Fruit fly (Drosophila melanogaster): ENCODE measurements around the gene side-VII.

Gene side-VII

DNA sequence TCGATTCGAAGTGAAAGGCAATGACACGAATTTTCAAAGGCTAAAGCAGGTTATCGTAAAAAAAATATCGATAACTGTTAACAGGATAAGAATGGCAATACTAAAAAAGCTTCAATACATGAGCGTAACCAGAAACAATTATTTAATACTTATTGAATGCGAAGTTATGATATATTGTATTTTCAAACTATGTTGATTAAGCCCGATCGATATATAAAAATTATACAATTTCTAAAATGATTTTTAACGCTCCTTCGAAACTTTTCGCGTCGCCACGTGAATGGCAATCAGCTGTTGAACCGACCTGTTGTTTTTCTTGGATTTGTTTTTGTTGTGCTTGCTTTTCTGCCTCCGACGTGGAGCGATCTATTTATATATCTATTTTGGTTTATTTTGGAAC lies 16.4 kb upstream of the side-VII start, which contains the start of the genes Alg12 and Rpt3R:
TSS of gene Alg12 (plus strand) at position 305 of the 400 bp plus-strand sequence.
TSS of gene Rpt3R (minus strand) at position 324 of the 400 bp plus-strand sequence.
- TF ChIP-seq sna (GFP tag; IDR thresholded peaks at IDR 0.05; ENCODE audit: partially characterized antibody) (peak; percentile 54; the same call in 1 of the 2 replicates), CG9817 (tag; optimal IDR thresholded peaks at IDR 0.05) (no peak), scrt (GFP tag; optimal IDR thresholded peaks at IDR 0.05) (peak; percentile 95), CG9727 (GFP tag; optimal IDR thresholded peaks at IDR 0.05) (no peak), CG31224 (GFP tag; IDR thresholded peaks at IDR 0.05) (no peak), crol (GFP tag; IDR thresholded peaks at IDR 0.05) (no peak), CG4360 (GFP tag; IDR thresholded peaks at IDR 0.05) (peak; percentile 27; the same call in 1 of the 2 replicates), CG42726 (GFP tag; IDR thresholded peaks at IDR 0.05; ENCODE audit: partially characterized antibody) (no peak), trem (tag; optimal IDR thresholded peaks at IDR 0.05) (peak; percentile 36), ssp (GFP tag; IDR thresholded peaks at IDR 0.05) (no peak), CG34224 (GFP tag; IDR thresholded peaks at IDR 0.05; ENCODE audit: partially characterized antibody) (peak; percentile 70), hb (GFP tag; IDR thresholded peaks at IDR 0.05; ENCODE audit: partially characterized antibody) (no peak), zen2 (GFP tag; IDR thresholded peaks at IDR 0.05; ENCODE audit: partially characterized antibody) (peak; percentile 8; the same call in 1 of the 3 replicates), phol (tag; optimal IDR thresholded peaks at IDR 0.05) (peak; percentile 15), E2f2 (GFP tag; IDR thresholded peaks at IDR 0.05) (peak; percentile 70), knrl (GFP tag; IDR thresholded peaks at IDR 0.05; ENCODE audit: partially characterized antibody) (peak; percentile 32; the same call in 1 of the 3 replicates), Mrtf (GFP tag; IDR thresholded peaks at IDR 0.05) (no peak), Dref (GFP tag; IDR thresholded peaks at IDR 0.05) (peak; percentile 58), hbn (GFP tag; IDR thresholded peaks at IDR 0.05; ENCODE audit: partially characterized antibody) (peak; percentile 62; the same call in 1 of the 2 replicates), CG16813 (GFP tag; IDR thresholded peaks at IDR 0.05; ENCODE audit: partially characterized antibody) (peak; percentile 48; the same call in 2 of the 3 replicates), CG14860 (GFP tag; IDR thresholded peaks at IDR 0.05; ENCODE audit: partially characterized antibody) (0 out of 3 replicates have a peak, but pooled peaks have one; percentile 30), CG7556 (GFP tag; optimal IDR thresholded peaks at IDR 0.05) (no peak), BEAF-32 (GFP tag; optimal IDR thresholded peaks at IDR 0.05) (peak; percentile 62), crp (GFP tag; optimal IDR thresholded peaks at IDR 0.05) (peak; percentile 28 to 90), HLH4C (GFP tag; IDR thresholded peaks at IDR 0.05; ENCODE audit: partially characterized antibody) (peak; percentile 61), Dll (GFP tag; IDR thresholded peaks at IDR 0.05; ENCODE audit: partially characterized antibody) (peak; percentile 81), vnd (GFP tag; IDR thresholded peaks at IDR 0.05; ENCODE audit: partially characterized antibody) (0 out of 3 replicates have a peak, but pooled peaks have one; percentile 28), pzg (GFP tag; optimal IDR thresholded peaks at IDR 0.05) (peak; percentile 38), CG2875 (GFP tag; optimal IDR thresholded peaks at IDR 0.05) (no peak), en (GFP tag; optimal IDR thresholded peaks at IDR 0.05) (no peak), Rx (GFP tag; IDR thresholded peaks at IDR 0.05) (no peak), PHDP (tag; optimal IDR thresholded peaks at IDR 0.05) (no peak), Sin3A (optimal IDR thresholded peaks at IDR 0.05) (peak; percentile 22), CG33557 (GFP tag; optimal IDR thresholded peaks at IDR 0.05) (no peak), CG10147 (GFP tag; optimal IDR thresholded peaks at IDR 0.05) (no peak), exex (tag; optimal IDR thresholded peaks at IDR 0.05) (no peak), CG3163 (GFP tag; optimal IDR thresholded peaks at IDR 0.05) (no peak), CG6654 (GFP tag; optimal IDR thresholded peaks at IDR 0.05) (no peak), Atf6 (GFP tag; IDR thresholded peaks at IDR 0.05) (no peak), CG3995 (GFP tag; optimal IDR thresholded peaks at IDR 0.05) (peak; percentile 32), CG15514 (GFP tag; optimal IDR thresholded peaks at IDR 0.05) (peak; percentile 54), CG10267 (tag; optimal IDR thresholded peaks at IDR 0.05) (peak; percentile 11), mirr (GFP tag; optimal IDR thresholded peaks at IDR 0.05) (no peak), MBD-R2 (GFP tag; IDR thresholded peaks at IDR 0.05) (peak; percentile 72), shn (GFP tag; optimal IDR thresholded peaks at IDR 0.05) (no peak), CG17359 (tag; optimal IDR thresholded peaks at IDR 0.05) (no peak), amos (GFP tag; IDR thresholded peaks at IDR 0.05; ENCODE audit: partially characterized antibody) (peak; percentile 41; the same call in 1 of the 2 replicates), nmo (GFP tag; optimal IDR thresholded peaks at IDR 0.05) (peak; percentile 5)

Data from whole organism, embryonic.